Worm (Caenorhabditis elegans) whole organism, young adult: Measurements from ENCODE around the gene F45E1.4.

Experiments
- B0035.1 ChIP-seq: sonication (generic microtip); optimal IDR thresholded peaks from 2 replicates; lab custom pipeline; 2016; ENCODE audit warnings: missing genetic modification characterization, mild to moderate bottlenecking, missing compliant biosample characterization, missing genotype, missing genetic modification reagents
- B0261.1 ChIP-seq: sonication (generic microtip); optimal IDR thresholded peaks from 2 replicates; lab custom pipeline; 2016; ENCODE audit warnings: mild to moderate bottlenecking, missing genetic modification characterization, moderate library complexity, missing compliant biosample characterization
- D2030.7 ChIP-seq: fragments of 200-800 bp; sonication (Bioruptor generic); IDR thresholded peaks from 2 replicates; pipeline ENCODE4 v1.3.6; 2022; ENCODE audit warnings: missing genetic modification reagents, missing genetic modification characterization, missing compliant biosample characterization
- F10E7.11 ChIP-seq: sonication (generic microtip); optimal IDR thresholded peaks from 2 replicates; lab custom pipeline; 2017; ENCODE audit warnings: mild to moderate bottlenecking, missing genetic modification characterization, moderate library complexity, missing compliant biosample characterization
- F22D6.2 ChIP-seq: sonication (generic microtip); optimal IDR thresholded peaks from 2 replicates; lab custom pipeline; 2016; ENCODE audit warnings: mild to moderate bottlenecking, missing genetic modification characterization, missing compliant biosample characterization
- F33H1.4 ChIP-seq: fragments of 200-800 bp; sonication (Bioruptor generic); IDR thresholded peaks from 2 replicates; pipeline ENCODE4 v1.3.6; 2022; ENCODE audit warnings: missing genetic modification reagents, missing genetic modification characterization, missing compliant biosample characterization
- F49E8.2 ChIP-seq: sonication (generic microtip); optimal IDR thresholded peaks from 3 replicates; lab custom pipeline; 2017; ENCODE audit warnings: missing genetic modification characterization, mild to moderate bottlenecking, missing compliant biosample characterization, antibody characterized with exemption, moderate library complexity; ENCODE audit not compliant: insufficient read depth
- K11D2.4 ChIP-seq: fragments of 200-800 bp; sonication (Bioruptor generic); IDR thresholded peaks from 2 replicates; pipeline ENCODE4 v1.3.6; 2022; ENCODE audit warnings: missing genetic modification reagents, missing genetic modification characterization, missing compliant biosample characterization
- Y53F4B.3 ChIP-seq: fragments of 200-800 bp; sonication (Bioruptor generic); IDR thresholded peaks from 2 replicates; pipeline ENCODE4 v1.3.6; 2022; ENCODE audit warnings: missing genetic modification reagents, missing genetic modification characterization, missing compliant biosample characterization
- Y56A3A.18 ChIP-seq: fragments of 200-800 bp; sonication (Bioruptor generic); IDR thresholded peaks from 2 replicates; pipeline ENCODE4 v1.3.6; 2022; ENCODE audit warnings: missing genetic modification reagents, missing genetic modification characterization, missing compliant biosample characterization
- Y67H2A.10 ChIP-seq: fragments of 200-800 bp; sonication (Bioruptor generic); conservative IDR thresholded peaks from 2 replicates; pipeline ENCODE4 v1.3.6; 2022; ENCODE audit warnings: missing genetic modification reagents, missing genetic modification characterization, missing compliant biosample characterization
- Y79H2A.3 ChIP-seq: fragments of 200-800 bp; sonication (Bioruptor generic); conservative IDR thresholded peaks from 2 replicates; pipeline ENCODE4 v1.3.6; 2022; ENCODE audit warnings: missing genetic modification reagents, missing genetic modification characterization, missing compliant biosample characterization
- akir-1 ChIP-seq: fragments of 200-800 bp; sonication (Bioruptor generic); optimal IDR thresholded peaks from 2 replicates; lab custom pipeline; 2018; ENCODE audit warnings: mild to moderate bottlenecking, missing genetic modification characterization, moderate library complexity, missing compliant biosample characterization
- aptf-2 ChIP-seq: fragments of 200-800 bp; sonication (Bioruptor generic); conservative IDR thresholded peaks from 2 replicates; pipeline ENCODE4 v1.3.6; 2022; ENCODE audit warnings: missing genetic modification reagents, missing genetic modification characterization, missing compliant biosample characterization
- athp-1 ChIP-seq: sonication (generic microtip); optimal IDR thresholded peaks from 2 replicates; lab custom pipeline; 2017; ENCODE audit warnings: mild to moderate bottlenecking, missing genetic modification characterization, missing compliant biosample characterization
- attf-5 ChIP-seq: fragments of 200-800 bp; sonication (Bioruptor generic); optimal IDR thresholded peaks from 2 replicates; lab custom pipeline; 2018; ENCODE audit warnings: mild to moderate bottlenecking, missing genetic modification characterization, missing compliant biosample characterization
- bed-1 ChIP-seq: fragments of 200-800 bp; sonication (Bioruptor generic); IDR thresholded peaks from 2 replicates; pipeline ENCODE4 v1.3.6; 2022; ENCODE audit warnings: missing genetic modification reagents, missing genetic modification characterization, missing compliant biosample characterization
- bed-2 ChIP-seq: fragments of 200-800 bp; sonication (Bioruptor generic); IDR thresholded peaks from 2 replicates; pipeline ENCODE4 v1.3.6; 2022; ENCODE audit warnings: missing genetic modification reagents, missing genetic modification characterization, missing compliant biosample characterization
- ccch-3 ChIP-seq: fragments of 200-800 bp; sonication (Bioruptor generic); optimal IDR thresholded peaks from 2 replicates; lab custom pipeline; 2018; ENCODE audit warnings: mild to moderate bottlenecking, missing genetic modification characterization, missing compliant biosample characterization
- ceh-100 ChIP-seq: fragments of 200-800 bp; sonication (Bioruptor generic); IDR thresholded peaks from 2 replicates; pipeline ENCODE4 v1.3.6; 2022; ENCODE audit warnings: missing genetic modification reagents, missing genetic modification characterization, missing compliant biosample characterization
- ceh-40 ChIP-seq: fragments of 200-800 bp; sonication (Bioruptor generic); IDR thresholded peaks from 2 replicates; pipeline ENCODE4 v1.3.6; 2022; ENCODE audit warnings: missing genetic modification characterization, missing compliant biosample characterization
- egrh-3 ChIP-seq: fragments of 200-800 bp; sonication (Bioruptor generic); IDR thresholded peaks from 2 replicates; pipeline ENCODE4 v1.3.6; 2022; ENCODE audit warnings: missing genetic modification reagents, missing genetic modification characterization, missing compliant biosample characterization
- ekl-4 ChIP-seq: fragments of 200-800 bp; sonication (Bioruptor generic); IDR thresholded peaks from 2 replicates; pipeline ENCODE4 v1.3.6; 2022; ENCODE audit warnings: missing genetic modification reagents, missing genetic modification characterization, missing compliant biosample characterization
- fkh-3 ChIP-seq: sonication (generic microtip); optimal IDR thresholded peaks from 2 replicates; lab custom pipeline; 2016; ENCODE audit warnings: mild to moderate bottlenecking, missing genetic modification characterization, missing compliant biosample characterization
- gei-17 ChIP-seq: fragments of 200-800 bp; sonication (Bioruptor generic); optimal IDR thresholded peaks from 2 replicates; lab custom pipeline; 2018; ENCODE audit warnings: mild to moderate bottlenecking, missing genetic modification characterization, missing compliant biosample characterization
- him-1 ChIP-seq: sonication (generic microtip); optimal IDR thresholded peaks from 2 replicates; lab custom pipeline; 2016; ENCODE audit warnings: missing genotype, missing genetic modification reagents, missing genetic modification characterization, missing compliant biosample characterization
- hlh-12 ChIP-seq: sonication (generic microtip); optimal IDR thresholded peaks from 2 replicates; lab custom pipeline; 2016; ENCODE audit warnings: missing genetic modification characterization, missing compliant biosample characterization
- hmg-20 ChIP-seq: fragments of 200-800 bp; sonication (Bioruptor generic); IDR thresholded peaks from 2 replicates; pipeline ENCODE4 v1.3.6; 2022; ENCODE audit warnings: missing genetic modification reagents, missing genetic modification characterization, missing compliant biosample characterization
- let-607 ChIP-seq, 2 experiments: fragments of 200-800 bp in 1 of 2; sonication (Bioruptor generic) in 1 of 2; sonication (generic microtip) in 1 of 2; optimal IDR thresholded peaks; 2 replicates each; lab custom pipeline; 2016 to 2018; ENCODE audit warnings: mild to moderate bottlenecking in 2 of 2, missing compliant biosample characterization in 2 of 2, missing genetic modification characterization in 2 of 2, moderate library complexity in 2 of 2, missing genotype in 1 of 2
- lin-35 ChIP-seq, 3 experiments: fragments of 150-350 bp in 2 of 3; sonication (generic microtip) in 1 of 3; optimal IDR thresholded peaks; 2 replicates each; lab custom pipeline; 2014 to 2018; ENCODE audit warnings: missing biosample characterization in 3 of 3, missing genetic modification characterization in 3 of 3, missing genetic modification reagents in 3 of 3
- lin-54 ChIP-seq: fragments of 200-800 bp; sonication (Bioruptor generic); optimal IDR thresholded peaks from 2 replicates; lab custom pipeline; 2018; ENCODE audit warnings: mild to moderate bottlenecking, missing genetic modification characterization, missing compliant biosample characterization
- mcd-1 ChIP-seq: fragments of 200-800 bp; sonication (Bioruptor generic); IDR thresholded peaks from 2 replicates; pipeline ENCODE4 v1.3.6; 2022; ENCODE audit warnings: missing genetic modification reagents, missing genetic modification characterization, missing compliant biosample characterization
- nfya-1 ChIP-seq: sonication (generic microtip); optimal IDR thresholded peaks from 2 replicates; lab custom pipeline; 2017; ENCODE audit warnings: antibody characterized with exemption, missing compliant biosample characterization, missing genetic modification characterization, borderline replicate concordance; ENCODE audit not compliant: insufficient read depth
- nfya-2 ChIP-seq: fragments of 200-800 bp; sonication (Bioruptor generic); IDR thresholded peaks from 2 replicates; pipeline ENCODE4 v1.3.6; 2022; ENCODE audit warnings: missing genetic modification reagents, missing genetic modification characterization, missing compliant biosample characterization
- nhr-27 ChIP-seq: fragments of 200-800 bp; sonication (Bioruptor generic); optimal IDR thresholded peaks from 2 replicates; lab custom pipeline; 2018; ENCODE audit warnings: mild to moderate bottlenecking, missing genetic modification characterization, moderate library complexity, missing compliant biosample characterization
- nhr-90 ChIP-seq: sonication (generic microtip); optimal IDR thresholded peaks from 2 replicates; lab custom pipeline; 2016; ENCODE audit warnings: missing genotype, mild to moderate bottlenecking, missing genetic modification characterization, missing compliant biosample characterization
- pbrm-1 ChIP-seq: fragments of 200-800 bp; sonication (Bioruptor generic); IDR thresholded peaks from 2 replicates; pipeline ENCODE4 v1.3.6; 2022; ENCODE audit warnings: missing genetic modification reagents, missing genetic modification characterization, missing compliant biosample characterization
- pha-4 ChIP-seq: fragments of 150-350 bp; sonication (generic microtip); optimal IDR thresholded peaks from 2 replicates; lab custom pipeline; 2014; ENCODE audit warnings: missing biosample characterization, missing genetic modification reagents, missing genetic modification characterization
- repo-1 ChIP-seq: sonication (generic microtip); optimal IDR thresholded peaks from 2 replicates; lab custom pipeline; 2017; ENCODE audit warnings: mild to moderate bottlenecking, missing genetic modification characterization, missing compliant biosample characterization
- sdz-38 ChIP-seq: sonication (generic microtip); optimal IDR thresholded peaks from 2 replicates; lab custom pipeline; 2016; ENCODE audit warnings: missing genotype, missing genetic modification characterization, missing compliant biosample characterization
- snpc-1.3 ChIP-seq: sonication (generic microtip); optimal IDR thresholded peaks from 2 replicates; lab custom pipeline; 2017; ENCODE audit warnings: missing genetic modification characterization, mild to moderate bottlenecking, missing compliant biosample characterization, antibody characterized with exemption, moderate library complexity, missing genotype, missing genetic modification reagents; ENCODE audit not compliant: insufficient read depth
- snpc-3.4 ChIP-seq: sonication (generic microtip); optimal IDR thresholded peaks from 2 replicates; lab custom pipeline; 2017; ENCODE audit warnings: missing genetic modification characterization, mild to moderate bottlenecking, missing compliant biosample characterization, antibody characterized with exemption, moderate library complexity, missing genotype, missing genetic modification reagents
- sptf-2 ChIP-seq: fragments of 200-800 bp; sonication (Bioruptor generic); optimal IDR thresholded peaks from 2 replicates; lab custom pipeline; 2018; ENCODE audit warnings: mild to moderate bottlenecking, missing genetic modification characterization, missing compliant biosample characterization
- tbp1 ChIP-seq: fragments of 200-800 bp; sonication (Bioruptor generic); optimal IDR thresholded peaks from 2 replicates; lab custom pipeline; 2018; ENCODE audit warnings: mild to moderate bottlenecking, missing genetic modification characterization, missing compliant biosample characterization
- xnd-1 ChIP-seq: sonication (generic microtip); optimal IDR thresholded peaks from 2 replicates; lab custom pipeline; 2016; ENCODE audit warnings: missing genotype, missing genetic modification reagents, missing genetic modification characterization, missing compliant biosample characterization
- zfh-2 ChIP-seq: fragments of 200-800 bp; sonication (Bioruptor generic); conservative IDR thresholded peaks from 2 replicates; pipeline ENCODE4 v1.3.6; 2022; ENCODE audit warnings: missing genetic modification reagents, missing genetic modification characterization, missing compliant biosample characterization
- ztf-22 ChIP-seq: fragments of 200-800 bp; sonication (Bioruptor generic); optimal IDR thresholded peaks from 2 replicates; lab custom pipeline; 2018; ENCODE audit warnings: mild to moderate bottlenecking, missing genetic modification characterization, moderate library complexity, missing compliant biosample characterization
- ztf-28 ChIP-seq: fragments of 200-800 bp; sonication (Bioruptor generic); IDR thresholded peaks from 2 replicates; pipeline ENCODE4 v1.3.6; 2022; ENCODE audit warnings: missing genetic modification reagents, missing genetic modification characterization, missing compliant biosample characterization

F45E1.4 gene

ce11 chrX:8021609-8022008 is 35.8 kb downstream of the F45E1.4 start (continued):
- TF ChIP-seq bed-1 (GFP tag; lab: Robert Waterston, UW) (no peak), lin-54 (GFP tag; lab: Kevin White, UChicago) (peak; percentile 12), ceh-100 (GFP tag; lab: Robert Waterston, UW) (no peak), repo-1 (tag; lab: Kevin White, UChicago) (no peak), akir-1 (GFP tag; lab: Kevin White, UChicago) (peak; percentile 16), ztf-28 (no peak), ccch-3 (GFP tag; lab: Kevin White, UChicago) (no peak), snpc-1.3 (tag; lab: Kevin White, UChicago) (no peak), mcd-1 (peak; percentile 20; the same call in 1 of the 2 replicates), Y53F4B.3 (GFP tag; lab: Robert Waterston, UW) (no peak), sdz-38 (no peak), bed-2 (no peak), gei-17 (GFP tag; lab: Kevin White, UChicago) (no peak), lin-35 (GFP tag; optimal IDR thresholded peaks at IDR 0.05; lab: Kevin White, UChicago) (peak in 1 of 3 experiments; percentile 71), Y67H2A.10 (GFP tag; lab: Robert Waterston, UW) (0 out of 2 replicates have a peak, but pooled peaks have one; percentile 14), zfh-2 (peak; percentile 93), snpc-3.4 (tag; lab: Kevin White, UChicago) (no peak), F33H1.4 (GFP tag; lab: Robert Waterston, UW) (no peak), nhr-27 (tag; lab: Kevin White, UChicago) (no peak), Y79H2A.3 (GFP tag; lab: Robert Waterston, UW) (no peak), sptf-2 (no peak), pbrm-1 (GFP tag; lab: Robert Waterston, UW) (peak; percentile 54; the same call in 1 of the 2 replicates), fkh-3 (tag; lab: Kevin White, UChicago) (no peak), tbp1 (peak; percentile 12), aptf-2 (GFP tag; lab: Robert Waterston, UW) (no peak), K11D2.4 (GFP tag; lab: Robert Waterston, UW) (peak; percentile 80), him-1 (tag; lab: Kevin White, UChicago) (no peak), ekl-4 (peak; percentile 61), B0261.1 (tag; lab: Kevin White, UChicago) (no peak), nfya-2 (GFP tag; lab: Robert Waterston, UW) (no peak), hlh-12 (tag; lab: Kevin White, UChicago) (no peak), let-607 (tag; optimal IDR thresholded peaks at IDR 0.05; lab: Kevin White, UChicago) (peak; percentile 10 to 25), hmg-20 (no peak), B0035.1 (tag; lab: Kevin White, UChicago) (no peak), xnd-1 (tag; lab: Kevin White, UChicago) (no peak), pha-4 (no peak), F22D6.2 (tag; lab: Kevin White, UChicago) (no peak), nhr-90 (tag; lab: Kevin White, UChicago) (no peak)

DNA sequence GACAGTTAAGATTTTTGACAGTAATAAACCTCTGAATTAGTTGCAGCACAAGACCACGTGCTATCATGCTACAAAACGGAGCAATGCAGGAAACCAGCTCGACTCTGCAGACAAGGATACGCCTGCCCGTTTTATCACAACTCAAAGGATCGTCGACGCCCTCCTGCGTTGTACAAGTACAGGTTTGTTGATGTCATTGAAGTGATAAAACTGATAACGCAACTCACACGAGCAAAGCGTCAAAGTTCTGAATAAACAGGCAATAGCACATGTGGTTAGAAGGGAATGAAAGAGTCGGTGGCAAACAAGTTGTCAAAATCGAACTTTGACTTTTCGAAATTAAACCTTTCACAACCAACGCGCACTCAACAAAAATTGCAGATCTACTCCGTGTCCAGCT is 36.9 kb downstream of the F45E1.4 start:
- TF ChIP-seq ceh-40 (GFP tag; lab: Robert Waterston, UW) = no peak
- TF ChIP-seq him-1 (tag; lab: Kevin White, UChicago) = no peak
- TF ChIP-seq D2030.7 (GFP tag; lab: Robert Waterston, UW) = no peak
- no peak for TF ChIP-seq F49E8.2 (tag; lab: Kevin White, UChicago)
- TF ChIP-seq Y56A3A.18 (GFP tag; lab: Robert Waterston, UW) = no peak
- no peak for TF ChIP-seq akir-1 (GFP tag; lab: Kevin White, UChicago)
- TF ChIP-seq athp-1 (tag; lab: Kevin White, UChicago) = no peak
- peak; percentile 55 for TF ChIP-seq ztf-22 (GFP tag; lab: Kevin White, UChicago)
- TF ChIP-seq egrh-3 = no peak
- no peak for TF ChIP-seq nfya-1
- TF ChIP-seq F10E7.11 (tag; lab: Kevin White, UChicago) = no peak
- TF ChIP-seq attf-5 (GFP tag; lab: Kevin White, UChicago) = no peak
- TF ChIP-seq ceh-100 (GFP tag; lab: Robert Waterston, UW) = no peak
